Fruit fly (Drosophila melanogaster): ENCODE results near the gene Fitm.

DNA sequence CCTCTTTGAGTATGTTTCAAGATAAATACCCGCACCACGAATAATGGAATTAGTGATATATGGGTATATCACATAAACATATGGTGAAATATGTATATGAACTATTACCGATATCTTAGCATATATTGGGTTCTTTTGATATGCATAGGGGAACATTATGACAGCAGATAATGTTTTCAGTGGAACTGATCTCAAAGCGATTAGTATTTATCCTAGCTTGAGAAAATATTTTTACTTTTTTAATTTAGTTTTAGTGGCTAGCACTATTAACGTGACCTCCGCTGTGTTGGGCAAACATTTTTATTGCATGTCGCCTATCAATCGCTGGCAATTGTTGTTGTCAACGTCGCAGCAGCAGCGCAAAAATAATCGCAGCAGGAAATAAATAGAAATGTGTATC lies 42.5 kb upstream of the Fitm start:
- TF ChIP-seq Lpt (GFP tag; optimal IDR thresholded peaks at IDR 0.05) (peak; percentile 18), CG1621 (tag; optimal IDR thresholded peaks at IDR 0.05) (no peak), salr (GFP tag; optimal IDR thresholded peaks at IDR 0.05) (peak in 1 of 2 experiments; percentile 70), CG32006 (GFP tag; optimal IDR thresholded peaks at IDR 0.05) (peak; percentile 84), CG16779 (tag; optimal IDR thresholded peaks at IDR 0.05) (no peak), CG6854 (GFP tag; optimal IDR thresholded peaks at IDR 0.05) (no peak), Smox (GFP tag; optimal IDR thresholded peaks at IDR 0.05) (peak; percentile 36), Hr39 (GFP tag; optimal IDR thresholded peaks at IDR 0.05) (peak; percentile 51), Gug (GFP tag; IDR thresholded peaks at IDR 0.05) (peak; percentile 42), CG11902 (GFP tag; optimal IDR thresholded peaks at IDR 0.05) (no peak), Sox15 (GFP tag; optimal IDR thresholded peaks at IDR 0.05) (no peak), net (GFP tag; optimal IDR thresholded peaks at IDR 0.05) (peak; percentile 55), CG4318 (GFP tag; optimal IDR thresholded peaks at IDR 0.05) (peak; percentile 20)

All from whole organism, prepupa.